Worm (Caenorhabditis elegans): Measurements from ENCODE around the gene par-3.

par-3 gene

DNA sequence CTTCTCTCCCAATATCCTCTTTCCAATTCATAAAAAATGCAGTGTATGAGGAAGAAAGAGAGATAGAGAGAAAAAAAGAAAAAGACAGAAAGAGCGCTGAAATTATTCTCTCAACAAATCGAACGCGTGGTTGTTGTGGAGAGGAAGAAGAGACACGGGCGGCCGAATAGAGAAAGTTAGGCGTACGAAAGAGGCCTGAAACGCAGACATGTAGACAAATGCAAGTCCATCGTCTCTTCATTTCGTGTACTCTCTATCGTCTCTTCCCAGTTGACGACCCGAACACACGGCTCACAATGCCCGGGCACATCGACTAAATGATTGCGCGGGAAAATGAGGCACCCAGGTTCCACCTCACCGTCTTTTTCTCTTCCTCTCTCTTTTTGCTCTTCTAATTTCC, 42.8 kb upstream of the par-3 start (continued):
- peak; percentile 68 for TF ChIP-seq unc-86 (tag; optimal IDR thresholded peaks at IDR 0.05)
- TF ChIP-seq rnt-1 (tag; optimal IDR thresholded peaks at IDR 0.05) = peak; percentile 72
- no peak for TF ChIP-seq ceh-63 (GFP tag; optimal IDR thresholded peaks at IDR 0.05)
- peak; percentile 60 for TF ChIP-seq dsc-1 (tag; optimal IDR thresholded peaks at IDR 0.05)
- no peak for TF ChIP-seq nhr-76 (tag; optimal IDR thresholded peaks at IDR 0.05)
- TF ChIP-seq efl-1 (optimal IDR thresholded peaks at IDR 0.05) = peak; percentile 63 to 75
- TF ChIP-seq efl-1 (GFP tag; optimal IDR thresholded peaks at IDR 0.05 in 1 of 2) = peak; percentile 42 to 93
- TF ChIP-seq tbx-2 (tag; optimal IDR thresholded peaks at IDR 0.05) = peak; percentile 61
- peak; percentile 49 to 75 (median 65) for TF ChIP-seq ceh-82 (tag; optimal IDR thresholded peaks at IDR 0.05)
- peak; percentile 26; the same call in 1 of the 2 replicates for TF ChIP-seq isw-1 (GFP tag; IDR thresholded peaks at IDR 0.05)
- peak; percentile 40 for TF ChIP-seq unc-130 (tag; optimal IDR thresholded peaks at IDR 0.05)
- no peak for TF ChIP-seq unc-98 (GFP tag; IDR thresholded peaks at IDR 0.05)
- no peak for TF ChIP-seq hlh-17 (GFP tag; optimal IDR thresholded peaks at IDR 0.05; ENCODE audit: borderline replicate concordance)
- peak; percentile 16 for TF ChIP-seq fos-1 (tag; optimal IDR thresholded peaks at IDR 0.05)
- TF ChIP-seq sptf-1 (tag; optimal IDR thresholded peaks at IDR 0.05) = no peak
- TF ChIP-seq mdl-1 (tag; optimal IDR thresholded peaks at IDR 0.05) = peak in 1 of 2 experiments; percentile 46
- TF ChIP-seq zag-1 (tag; optimal IDR thresholded peaks at IDR 0.05) = no peak
- peak in 2 of 6 experiments; percentile 4 to 5 for TF ChIP-seq elt-3 (tag; optimal IDR thresholded peaks at IDR 0.05)
- TF ChIP-seq mef-2 (tag; optimal IDR thresholded peaks at IDR 0.05) = peak; percentile 33
- no peak for TF ChIP-seq ets-5 (GFP tag; IDR thresholded peaks at IDR 0.05)
- peak; percentile 64 for TF ChIP-seq skn-1 (tag; optimal IDR thresholded peaks at IDR 0.05)
- TF ChIP-seq egl-27 (tag; optimal IDR thresholded peaks at IDR 0.05) = no peak
- TF ChIP-seq blmp-1 (tag; optimal IDR thresholded peaks at IDR 0.05) = peak; percentile 67
- TF ChIP-seq nhr-47 (tag; optimal IDR thresholded peaks at IDR 0.05) = peak; percentile 71
- no peak for TF ChIP-seq nhr-84 (tag; optimal IDR thresholded peaks at IDR 0.05)
- TF ChIP-seq irx-1 (tag; optimal IDR thresholded peaks at IDR 0.05) = no peak
- TF ChIP-seq hpl-2 (GFP tag; optimal IDR thresholded peaks at IDR 0.05) = no peak
- no peak for TF ChIP-seq alr-1 (tag; optimal IDR thresholded peaks at IDR 0.05; ENCODE audit: borderline replicate concordance)

DNA sequence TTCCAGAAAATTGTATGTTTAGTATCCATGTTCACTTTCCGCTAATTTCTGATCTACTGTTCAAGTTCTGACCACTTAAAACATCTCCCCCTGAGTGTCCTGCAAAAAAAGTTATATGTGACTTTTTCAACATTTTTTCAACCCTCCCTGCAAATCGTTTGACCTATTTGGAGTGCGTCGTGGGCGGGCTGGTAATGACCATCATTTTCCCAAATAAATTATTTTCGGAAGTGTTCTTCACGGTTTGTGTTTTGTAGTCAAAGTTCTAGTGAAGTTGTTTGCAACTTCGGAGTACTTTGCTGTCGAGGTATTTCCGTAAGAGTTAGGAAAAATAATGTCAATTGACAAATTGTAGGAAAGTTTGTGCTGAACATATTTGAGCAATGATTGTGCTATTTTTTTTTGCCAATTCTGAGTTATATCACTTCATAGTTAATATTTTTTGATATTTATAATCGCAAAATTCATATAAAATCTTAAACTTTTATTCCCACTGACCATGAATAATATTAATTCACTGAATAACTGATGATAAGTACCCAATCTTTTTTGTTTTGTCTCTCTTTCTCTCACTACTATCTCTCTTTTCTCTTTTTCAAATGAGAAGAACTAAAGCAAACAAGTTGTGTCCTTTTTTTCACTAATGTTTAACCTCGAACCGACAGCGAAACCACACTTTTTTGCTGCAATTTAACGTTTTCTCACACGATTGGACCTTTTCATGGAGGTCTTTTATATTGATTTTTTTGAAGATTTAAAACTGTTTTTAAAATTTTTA, 41.6 kb upstream of the par-3 start:
- TF ChIP-seq efl-1 (optimal IDR thresholded peaks at IDR 0.05) (no peak), efl-1 (GFP tag; optimal IDR thresholded peaks at IDR 0.05 in 1 of 2) (peak in 1 of 2 experiments; percentile 29), nhr-71 (tag; optimal IDR thresholded peaks at IDR 0.05) (peak; percentile 8), ztf-4 (tag; optimal IDR thresholded peaks at IDR 0.05) (no peak), C04F5.9 (tag; optimal IDR thresholded peaks at IDR 0.05) (no peak), lin-14 (GFP tag; optimal IDR thresholded peaks at IDR 0.05) (peak; percentile 55), nhr-47 (tag; optimal IDR thresholded peaks at IDR 0.05) (peak; percentile 0), mep-1 (tag; optimal IDR thresholded peaks at IDR 0.05) (peak; percentile 10)

DNA sequence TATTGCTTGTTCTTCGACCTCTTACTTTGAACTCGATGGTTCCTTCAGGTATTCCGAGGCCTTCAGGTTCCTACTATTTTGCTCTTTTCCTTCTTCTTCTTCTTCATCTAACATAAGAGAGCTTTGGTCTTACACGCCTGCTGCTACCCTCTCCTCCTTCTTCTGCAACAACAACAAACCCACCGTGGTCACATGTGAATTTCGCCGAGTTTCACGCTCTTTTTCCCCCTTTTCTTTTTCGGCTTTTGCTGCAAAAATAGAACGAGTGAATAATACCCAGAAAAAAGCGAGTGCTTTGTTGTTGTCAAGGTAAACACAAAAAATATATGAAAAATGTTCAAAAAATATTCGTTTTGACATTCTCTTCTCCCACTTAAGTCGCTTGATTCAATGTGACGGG, 40.6 kb upstream of the par-3 start:
- TF ChIP-seq Y116A8C.19 (tag; optimal IDR thresholded peaks at IDR 0.05; ENCODE audit: borderline replicate concordance) (no peak), nhr-28 (tag; optimal IDR thresholded peaks at IDR 0.05) (no peak), unc-86 (tag; optimal IDR thresholded peaks at IDR 0.05) (peak; percentile 10), mdl-1 (tag; optimal IDR thresholded peaks at IDR 0.05) (peak in 1 of 2 experiments; percentile 34), zag-1 (tag; optimal IDR thresholded peaks at IDR 0.05) (no peak), unc-130 (tag; optimal IDR thresholded peaks at IDR 0.05) (no peak), vab-15 (tag; optimal IDR thresholded peaks at IDR 0.05) (no peak), lin-14 (GFP tag; optimal IDR thresholded peaks at IDR 0.05) (peak; percentile 70), nhr-90 (tag; optimal IDR thresholded peaks at IDR 0.05; ENCODE audit: poor library complexity) (no peak), ces-1 (GFP tag; optimal IDR thresholded peaks at IDR 0.05) (no peak), hlh-4 (tag; optimal IDR thresholded peaks at IDR 0.05) (no peak), irx-1 (tag; optimal IDR thresholded peaks at IDR 0.05) (no peak), unc-62 (GFP tag; optimal IDR thresholded peaks at IDR 0.05) (no peak), nhr-19 (GFP tag; conservative IDR thresholded peaks at IDR 0.05) (0 out of 2 replicates have a peak, but pooled peaks have one; percentile 2), nhr-71 (tag; optimal IDR thresholded peaks at IDR 0.05) (peak; percentile 24), nhr-77 (tag; optimal IDR thresholded peaks at IDR 0.05) (no peak), lsy-2 (tag; optimal IDR thresholded peaks at IDR 0.05) (peak in 1 of 2 experiments; percentile 6), nhr-20 (tag; optimal IDR thresholded peaks at IDR 0.05) (no peak), hpl-2 (GFP tag; optimal IDR thresholded peaks at IDR 0.05) (no peak), mef-2 (tag; optimal IDR thresholded peaks at IDR 0.05) (peak; percentile 35), snu-23 (GFP tag; optimal IDR thresholded peaks at IDR 0.05) (peak; percentile 4), jun-1 (tag; optimal IDR thresholded peaks at IDR 0.05) (no peak), fos-1 (tag; optimal IDR thresholded peaks at IDR 0.05) (no peak), snpc-4 (tag; optimal IDR thresholded peaks at IDR 0.05) (no peak), grh-1 (GFP tag; IDR thresholded peaks at IDR 0.05) (no peak)
